Worm (Caenorhabditis elegans): ENCODE measurements around the gene W10G11.2.

DNA sequence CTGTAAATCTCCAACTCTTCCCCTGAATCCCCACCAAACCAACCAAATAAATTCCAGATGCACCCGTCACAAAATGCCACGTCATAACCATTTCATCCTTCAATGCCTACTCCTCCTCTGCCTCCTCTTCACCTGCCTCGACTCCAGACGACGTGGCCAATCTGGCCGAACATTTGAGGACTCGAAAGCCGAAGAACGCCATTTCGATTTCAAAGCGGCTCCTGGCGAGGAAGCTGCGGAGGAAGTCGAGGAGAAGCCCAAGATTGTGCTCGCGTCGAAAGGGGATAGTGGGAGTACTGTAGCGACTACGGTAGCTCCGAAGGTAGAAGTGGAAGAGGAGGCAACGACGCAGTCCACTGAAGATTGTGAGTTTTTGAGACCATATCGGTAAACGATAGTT is 4.0 kb downstream of the W10G11.2 start, which contains the start of gene lgc-45:
- no peak for TF ChIP-seq tlf-1 (GFP tag; optimal IDR thresholded peaks at IDR 0.05)
- TF ChIP-seq dpl-1 (GFP tag; optimal IDR thresholded peaks at IDR 0.05): no peak
- no peak for TF ChIP-seq him-1 (tag; optimal IDR thresholded peaks at IDR 0.05)
- no peak for TF ChIP-seq nfyb-1 (GFP tag; IDR thresholded peaks at IDR 0.05)

All from whole organism, young adult.